Worm (Caenorhabditis elegans) whole organism, late embryonic: Measurements from ENCODE around the gene aps-2.

ENCODE experiments used
- ama-1 ChIP-seq: fragments of 150-350 bp; optimal IDR thresholded peaks from 2 replicates; lab custom pipeline; 2014
- eyg-1 ChIP-seq: sonication (generic microtip); optimal IDR thresholded peaks from 2 replicates; lab custom pipeline; 2016; ENCODE audit warnings: missing genotype, missing genetic modification characterization, missing compliant biosample characterization
- lin-11 ChIP-seq: fragments of 200-800 bp; sonication (Bioruptor generic); optimal IDR thresholded peaks from 2 replicates; lab custom pipeline; 2018; ENCODE audit warnings: mild to moderate bottlenecking, missing genetic modification characterization, missing compliant biosample characterization
- nhr-11 ChIP-seq: fragments of 150-350 bp; optimal IDR thresholded peaks from 2 replicates; lab custom pipeline; 2014; ENCODE audit warnings: missing biosample characterization, missing genetic modification characterization
- pqm-1 ChIP-seq: sonication (generic microtip); optimal IDR thresholded peaks from 2 replicates; lab custom pipeline; 2016; ENCODE audit warnings: missing genetic modification characterization, missing compliant biosample characterization

DNA sequence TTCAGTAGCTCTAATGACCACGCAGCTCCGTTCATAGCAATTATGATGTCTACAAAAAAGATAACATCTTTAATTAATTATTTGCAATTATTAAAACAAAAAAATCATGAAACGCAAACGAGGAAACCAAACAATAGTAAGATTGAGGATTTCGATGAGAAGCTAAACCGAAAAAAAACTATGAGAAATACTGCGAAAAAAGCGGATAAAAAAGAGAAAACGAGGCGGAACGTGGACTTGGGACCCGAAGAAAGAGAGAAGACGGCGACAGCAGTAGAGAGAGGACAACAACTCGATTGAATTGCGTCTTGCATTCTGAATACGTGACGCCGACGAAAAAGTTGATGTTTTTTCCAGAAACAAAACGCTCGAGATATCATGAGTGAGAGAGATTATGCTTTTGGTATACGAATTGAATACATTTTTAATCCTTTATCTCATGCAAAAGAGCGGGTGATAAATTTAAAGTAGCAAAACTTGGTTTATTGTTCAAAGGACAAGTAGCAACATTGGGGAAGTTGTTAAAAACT, 30.8 kb downstream of the aps-2 start, which contains the start of gene ncr-1:
- TF ChIP-seq pqm-1 (no peak), nhr-11 (tag; lab: Kevin White, UChicago) (no peak), ama-1 (lab: Kevin White, UChicago) (no peak), lin-11 (tag; lab: Kevin White, UChicago) (no peak), eyg-1 (tag; lab: Kevin White, UChicago) (no peak)
